Fruit fly (Drosophila melanogaster) S2 (cell line): ENCODE data around the gene sea.

ENCODE experiments used
- CG8478 ChIP-seq: fragments of >200 bp; optimal IDR thresholded peaks from 2 replicates; lab custom pipeline; 2018
- CTCF ChIP-seq, 2 experiments: fragments of >200 bp; optimal IDR thresholded peaks; 2 replicates each; lab custom pipeline; 2018

DNA sequence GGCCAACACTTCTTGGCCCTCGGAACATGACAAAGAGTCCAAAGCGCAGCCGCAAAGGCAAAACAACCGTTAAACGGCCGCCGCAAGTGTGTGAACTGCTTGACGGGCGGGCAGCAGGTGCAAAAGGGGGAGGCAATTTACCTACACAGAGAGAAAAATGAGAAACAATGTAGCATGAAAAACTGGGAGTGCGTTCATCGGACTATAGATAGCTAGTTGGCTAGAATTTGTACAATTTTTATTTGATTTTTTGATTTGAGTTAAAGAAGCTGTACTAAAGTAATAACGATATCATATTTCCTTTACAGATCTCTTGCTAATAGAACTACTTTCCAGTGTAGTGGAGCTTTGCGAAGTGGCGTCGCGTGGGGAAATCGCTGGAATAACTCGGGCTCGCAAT, 28.7 kb upstream of the sea start:
- no peak for TF ChIP-seq CTCF (optimal IDR thresholded peaks at IDR 0.05; lab: Kevin White, UChicago)
- no peak for TF ChIP-seq CG8478
